Fruit fly (Drosophila melanogaster): Measurements from ENCODE around the gene Hira.

The Hira gene

DNA sequence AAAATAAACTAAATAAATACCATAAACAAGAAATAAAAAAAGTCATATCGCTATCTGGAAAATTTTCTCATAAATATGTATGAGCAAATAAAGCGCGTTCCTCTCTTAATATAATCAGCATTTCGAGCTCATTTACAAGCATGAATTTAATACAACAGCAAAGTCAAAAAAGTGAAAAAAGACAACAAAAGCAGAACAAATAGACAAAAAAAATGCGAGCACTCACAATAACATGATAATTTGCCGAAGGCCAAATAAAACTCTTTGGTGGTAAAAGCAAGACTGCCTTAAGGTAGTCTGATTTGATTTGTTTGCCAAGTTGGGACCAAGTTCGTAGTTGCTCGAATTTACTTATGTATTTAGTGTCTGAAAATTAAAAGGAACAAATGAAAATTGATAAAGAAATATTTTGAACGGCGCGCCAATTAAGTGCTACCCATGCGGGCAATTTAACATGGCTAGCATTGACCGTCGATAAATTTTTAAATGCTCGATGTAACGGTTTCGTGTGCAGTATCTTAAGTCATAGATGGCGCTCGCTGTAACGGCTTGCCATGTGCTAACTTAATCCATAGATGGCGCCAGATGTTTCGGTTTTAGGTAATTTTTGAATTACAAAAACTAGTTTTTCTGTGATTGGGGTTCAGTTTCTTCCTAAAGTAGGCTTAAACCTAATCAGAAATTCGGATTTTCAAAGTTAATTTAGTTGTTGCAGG is 11.3 kb upstream of the Hira start (continued):
- TF ChIP-seq Ssrp (tag; optimal IDR thresholded peaks at IDR 0.05): no peak
- no peak for TF ChIP-seq klu (GFP tag; IDR thresholded peaks at IDR 0.05)
- no peak for TF ChIP-seq Neu2 (GFP tag; optimal IDR thresholded peaks at IDR 0.05; ENCODE audit: borderline replicate concordance)
- TF ChIP-seq sr (GFP tag; IDR thresholded peaks at IDR 0.05): no peak
- peak; percentile 1 for TF ChIP-seq CG18262 (tag; optimal IDR thresholded peaks at IDR 0.05)
- no peak for TF ChIP-seq nau (GFP tag; optimal IDR thresholded peaks at IDR 0.05)
- peak; percentile 21 for TF ChIP-seq sug (tag; optimal IDR thresholded peaks at IDR 0.05)
- TF ChIP-seq lola (GFP tag; optimal IDR thresholded peaks at IDR 0.05): no peak
- TF ChIP-seq hb (GFP tag; IDR thresholded peaks at IDR 0.05; ENCODE audit: partially characterized antibody): no peak
- no peak for TF ChIP-seq CG12219 (GFP tag; optimal IDR thresholded peaks at IDR 0.05)
- no peak for TF ChIP-seq Doc2 (GFP tag; IDR thresholded peaks at IDR 0.05)
- peak; percentile 92 for TF ChIP-seq Med (GFP tag)
- TF ChIP-seq CG9817 (tag; optimal IDR thresholded peaks at IDR 0.05): peak; percentile 31
- no peak for TF ChIP-seq YL-1 (GFP tag; optimal IDR thresholded peaks at IDR 0.05)
- TF ChIP-seq gce (GFP tag; IDR thresholded peaks at IDR 0.05): no peak
- TF ChIP-seq gsb-n (tag; optimal IDR thresholded peaks at IDR 0.05): peak; percentile 46
- no peak for TF ChIP-seq Camta (GFP tag; optimal IDR thresholded peaks at IDR 0.05)
- TF ChIP-seq pnt (GFP tag; optimal IDR thresholded peaks at IDR 0.05): peak; percentile 13
- peak; percentile 75; the same call in 2 of the 4 replicates for TF ChIP-seq chinmo (GFP tag; IDR thresholded peaks at IDR 0.05; ENCODE audit: partially characterized antibody)
- TF ChIP-seq pum (GFP tag; optimal IDR thresholded peaks at IDR 0.05): no peak
- TF ChIP-seq Atf-2 (GFP tag; optimal IDR thresholded peaks at IDR 0.05): no peak
- no peak for TF ChIP-seq CG6272 (GFP tag; IDR thresholded peaks at IDR 0.05)
- TF ChIP-seq amos (GFP tag; IDR thresholded peaks at IDR 0.05; ENCODE audit: partially characterized antibody): peak; percentile 53; the same call in 1 of the 2 replicates
- no peak for TF ChIP-seq Atf6 (GFP tag; IDR thresholded peaks at IDR 0.05)
- peak; percentile 14 for TF ChIP-seq zf30C (GFP tag; optimal IDR thresholded peaks at IDR 0.05)
- TF ChIP-seq tio (GFP tag; optimal IDR thresholded peaks at IDR 0.05): no peak
- TF ChIP-seq Xrp1 (GFP tag; IDR thresholded peaks at IDR 0.05): no peak
- TF ChIP-seq Taf1 (GFP tag; IDR thresholded peaks at IDR 0.05): no peak
- TF ChIP-seq CG7556 (GFP tag; optimal IDR thresholded peaks at IDR 0.05): no peak
- TF ChIP-seq HHEX (GFP tag; optimal IDR thresholded peaks at IDR 0.05): no peak
- peak; percentile 71 for TF ChIP-seq CG15514 (GFP tag; optimal IDR thresholded peaks at IDR 0.05)
- TF ChIP-seq CG2116 (GFP tag; optimal IDR thresholded peaks at IDR 0.05): peak; percentile 86
- peak; percentile 74 for TF ChIP-seq NFAT (GFP tag; IDR thresholded peaks at IDR 0.05)
- TF ChIP-seq Rx (GFP tag; IDR thresholded peaks at IDR 0.05): no peak
- TF ChIP-seq bbx (GFP tag; IDR thresholded peaks at IDR 0.05; ENCODE audit: partially characterized antibody): no peak

DNA sequence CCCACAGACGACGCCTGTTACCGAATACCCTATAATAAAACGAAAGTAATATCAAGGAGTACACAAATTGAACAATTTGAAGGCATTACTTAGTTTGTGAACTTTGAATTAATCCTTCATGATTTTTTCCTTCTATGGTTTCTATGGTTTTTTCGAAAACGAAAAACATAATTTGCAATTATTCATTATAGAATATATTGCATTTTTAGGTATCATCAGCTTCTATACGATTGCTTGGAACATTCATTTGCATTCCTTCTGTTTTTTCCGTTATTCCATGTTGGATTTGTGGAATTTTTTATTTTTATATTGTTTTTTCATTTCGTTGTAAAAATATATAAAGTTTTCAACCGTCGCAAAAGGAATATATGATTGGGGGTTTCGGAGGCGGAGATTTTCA is 6.5 kb upstream of the Hira start:
- peak in 1 of 2 experiments; percentile 2 for TF ChIP-seq Hr51 (GFP tag; optimal IDR thresholded peaks at IDR 0.05)
- TF ChIP-seq Hr39 (optimal IDR thresholded peaks at IDR 0.05): no peak
- TF ChIP-seq stc (GFP tag; IDR thresholded peaks at IDR 0.05): no peak
- no peak for TF ChIP-seq CG6272 (GFP tag; IDR thresholded peaks at IDR 0.05)
- TF ChIP-seq BtbVII (GFP tag; optimal IDR thresholded peaks at IDR 0.05): no peak
- no peak for TF ChIP-seq pum (GFP tag; optimal IDR thresholded peaks at IDR 0.05)
- TF ChIP-seq CG12659 (GFP tag; optimal IDR thresholded peaks at IDR 0.05): no peak
- TF ChIP-seq CG7271 (tag; optimal IDR thresholded peaks at IDR 0.05): no peak
- peak; percentile 45; the same call in 2 of the 3 replicates for TF ChIP-seq row (GFP tag; IDR thresholded peaks at IDR 0.05)
- TF ChIP-seq CG8765 (GFP tag; IDR thresholded peaks at IDR 0.05): no peak
- no peak for TF ChIP-seq pb (GFP tag; optimal IDR thresholded peaks at IDR 0.05)
- no peak for TF ChIP-seq E2f2 (GFP tag; IDR thresholded peaks at IDR 0.05)
- TF ChIP-seq CG17568 (GFP tag; optimal IDR thresholded peaks at IDR 0.05): no peak
- TF ChIP-seq CG16815 (GFP tag; optimal IDR thresholded peaks at IDR 0.05): no peak
- no peak for TF ChIP-seq sna (GFP tag; IDR thresholded peaks at IDR 0.05; ENCODE audit: partially characterized antibody)
- peak; percentile 11 for TF ChIP-seq CG11504 (tag; optimal IDR thresholded peaks at IDR 0.05)
- TF ChIP-seq CG2120 (GFP tag; optimal IDR thresholded peaks at IDR 0.05): peak; percentile 14
- TF ChIP-seq gcm (GFP tag; optimal IDR thresholded peaks at IDR 0.05): no peak
